Fruit fly (Drosophila melanogaster): ENCODE measurements around the gene CG32640.

dm6 chrX:13131063-13131773, 46.6 kb upstream of the CG32640 start:
- TF ChIP-seq HHEX (GFP tag; optimal IDR thresholded peaks at IDR 0.05) (peak; percentile 99), lola (GFP tag; optimal IDR thresholded peaks at IDR 0.05) (peak in 1 of 3 experiments; percentile 93), E2f2 (GFP tag; IDR thresholded peaks at IDR 0.05) (peak; percentile 89), tin (GFP tag; optimal IDR thresholded peaks at IDR 0.05) (peak; percentile 99), CG7556 (GFP tag; optimal IDR thresholded peaks at IDR 0.05) (peak; percentile 99), tup (GFP tag; optimal IDR thresholded peaks at IDR 0.05) (peak; percentile 98), Deaf1 (tag; optimal IDR thresholded peaks at IDR 0.05) (peak; percentile 82), B-H2 (GFP tag; optimal IDR thresholded peaks at IDR 0.05) (peak; percentile 98), Atf3 (GFP tag; optimal IDR thresholded peaks at IDR 0.05) (peak; percentile 99), CG12769 (tag; optimal IDR thresholded peaks at IDR 0.05) (peak; percentile 100), CG7928 (GFP tag; optimal IDR thresholded peaks at IDR 0.05) (peak; percentile 85), CG17829 (tag; optimal IDR thresholded peaks at IDR 0.05) (peak; percentile 98), cas (GFP tag; IDR thresholded peaks at IDR 0.05) (peak; percentile 98)

Data from whole organism, embryonic.